Worm (Caenorhabditis elegans) whole organism, L4 larva: Measurements from ENCODE around the gene lurp-4.
A peak's percentile ranks its signal among the peaks of the same experiment; 100 is the strongest.

Experiments
- fkh-10 ChIP-seq: fragments of 150-350 bp; optimal IDR thresholded peaks from 2 replicates; lab custom pipeline; 2014; ENCODE audit warnings: missing biosample characterization, missing genetic modification reagents, missing genetic modification characterization
- hmg-1.1 ChIP-seq: fragments of 200-800 bp; sonication (Bioruptor generic); IDR thresholded peaks from 2 replicates; pipeline ENCODE4 v1.3.6; 2022; ENCODE audit warnings: missing genetic modification reagents, missing genetic modification characterization, missing compliant biosample characterization
- lin-39 ChIP-seq: fragments of 150-350 bp; optimal IDR thresholded peaks from 2 replicates; lab custom pipeline; 2014; ENCODE audit warnings: missing biosample characterization, missing genetic modification reagents, missing genetic modification characterization
- mdl-1 ChIP-seq, 2 experiments: fragments of 150-350 bp in 1 of 2; sonication (generic microtip) in 1 of 2; optimal IDR thresholded peaks; 2 replicates each; lab custom pipeline; 2014 to 2017; ENCODE audit warnings: missing biosample characterization in 2 of 2, missing genetic modification characterization in 2 of 2
- nhr-11 ChIP-seq: fragments of 150-350 bp; optimal IDR thresholded peaks from 2 replicates; lab custom pipeline; 2014; ENCODE audit warnings: missing biosample characterization, missing genetic modification characterization
- nhr-25 ChIP-seq: sonication (generic microtip); optimal IDR thresholded peaks from 2 replicates; lab custom pipeline; 2017; ENCODE audit warnings: missing genetic modification characterization, mild to moderate bottlenecking, missing compliant biosample characterization, antibody characterized with exemption, moderate library complexity, borderline replicate concordance; ENCODE audit not compliant: insufficient read depth
- zip-11 ChIP-seq: fragments of 200-800 bp; sonication (Bioruptor generic); IDR thresholded peaks from 2 replicates; pipeline ENCODE4 v1.3.6; 2022; ENCODE audit warnings: missing genetic modification characterization, missing compliant biosample characterization

DNA sequence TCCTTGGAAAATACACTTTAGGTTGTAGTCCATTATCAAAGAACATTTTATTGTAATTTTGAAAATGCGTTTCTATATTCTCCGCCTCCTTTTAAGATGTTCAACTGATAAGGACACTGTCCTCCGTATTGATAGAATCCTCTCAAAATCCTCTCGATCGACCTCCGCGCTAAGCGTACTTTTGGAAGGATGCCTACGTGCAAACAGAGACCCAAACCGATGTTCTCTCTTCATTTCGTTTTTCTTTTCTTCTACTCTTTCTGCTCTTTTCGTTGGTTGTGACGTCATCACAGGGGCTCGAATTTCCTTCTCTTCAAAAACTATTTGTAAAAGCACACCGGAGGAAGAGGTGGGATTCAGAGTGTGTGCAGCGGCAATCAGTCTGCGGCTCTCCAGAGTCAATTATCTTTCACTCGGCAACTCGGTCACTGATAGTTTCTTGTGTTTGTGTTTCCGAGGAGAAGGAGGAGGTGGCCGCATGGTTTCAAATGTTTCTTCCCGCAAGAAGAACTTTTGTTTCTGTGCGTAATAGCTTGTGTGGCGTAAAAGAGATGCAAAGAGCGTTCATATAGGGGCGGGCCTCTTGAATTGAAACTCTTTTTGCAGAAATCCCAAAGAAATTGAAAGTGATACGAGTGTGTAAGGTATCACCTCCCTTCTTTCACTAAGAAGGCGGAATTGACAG, 9.9 kb upstream of the lurp-4 start, which contains the start of gene C34B4.2:
- TF ChIP-seq nhr-25 (tag; lab: Kevin White, UChicago) (no peak), fkh-10 (no peak), nhr-11 (tag; lab: Kevin White, UChicago) (peak; percentile 51), hmg-1.1 (GFP tag; lab: Robert Waterston, UW) (0 out of 2 replicates have a peak, but pooled peaks have one; percentile 65), mdl-1 (tag; optimal IDR thresholded peaks at IDR 0.05; lab: Kevin White, UChicago) (peak in 1 of 2 experiments; percentile 66), zip-11 (no peak), lin-39 (tag; lab: Kevin White, UChicago) (no peak)
